Worm (Caenorhabditis elegans): ENCODE measurements around the gene F35G12.12.

ce11 chrIII:4601286-4601685 lies 19.7 kb downstream of the F35G12.12 start:
- TF ChIP-seq mdl-1 (tag; optimal IDR thresholded peaks at IDR 0.05), result no peak
- TF ChIP-seq snpc-4 (tag; optimal IDR thresholded peaks at IDR 0.05), result no peak

Data from whole organism, L3 larva.